Worm (Caenorhabditis elegans): ENCODE measurements around the gene srd-19.

srd-19 gene

ce11 chrV:13426764-13427163, 1.8 kb downstream of the srd-19 start, which contains the start of gene srd-18:
srd-18 (minus strand) TSS chrV:13426864.
- TF ChIP-seq nhr-120 (GFP tag; IDR thresholded peaks at IDR 0.05) (no peak), sdz-38 (tag; optimal IDR thresholded peaks at IDR 0.05) (no peak), madf-3 (GFP tag; IDR thresholded peaks at IDR 0.05) (no peak), hrde-1 (tag; optimal IDR thresholded peaks at IDR 0.05; ENCODE audit: borderline replicate concordance) (no peak), F37B4.10 (GFP tag; IDR thresholded peaks at IDR 0.05) (no peak), F57C9.4 (tag; optimal IDR thresholded peaks at IDR 0.05) (no peak), cebp-2 (GFP tag; IDR thresholded peaks at IDR 0.05) (no peak), him-1 (tag; optimal IDR thresholded peaks at IDR 0.05) (no peak), F10E7.11 (tag; optimal IDR thresholded peaks at IDR 0.05) (no peak), hsf-1 (GFP tag; IDR thresholded peaks at IDR 0.05) (no peak), efl-1 (GFP tag; optimal IDR thresholded peaks at IDR 0.05) (no peak), unc-130 (GFP tag; optimal IDR thresholded peaks at IDR 0.05) (no peak), rcor-1 (GFP tag; IDR thresholded peaks at IDR 0.05) (no peak)

DNA sequence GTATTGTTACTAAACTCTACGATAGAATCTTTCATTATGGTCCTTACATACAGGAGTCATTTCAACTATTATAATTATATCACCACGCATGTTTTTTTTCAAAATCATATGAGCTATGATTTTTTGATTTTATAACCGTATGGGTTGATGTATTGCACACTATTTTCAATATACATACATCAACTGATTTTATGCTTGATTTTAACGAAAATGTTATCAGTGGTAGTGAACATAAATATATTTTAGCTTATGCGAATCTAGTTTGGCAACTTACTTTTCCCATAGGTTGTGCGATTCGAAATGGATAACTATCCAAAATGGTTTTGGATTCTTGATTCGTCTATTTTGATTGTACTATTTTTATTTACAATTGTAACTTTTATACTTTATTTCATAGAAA, 5.0 kb downstream of the srd-19 start, which contains the start of gene srv-10:
Gene srv-10 (plus strand): TSS at position 301 of the 400 bp plus-strand sequence.
- TF ChIP-seq nfyb-1 (GFP tag; IDR thresholded peaks at IDR 0.05) (no peak), lsy-27 (tag; optimal IDR thresholded peaks at IDR 0.05; ENCODE audit: borderline replicate concordance, insufficient read depth) (no peak), unc-62 (GFP tag; optimal IDR thresholded peaks at IDR 0.05) (no peak), nhr-80 (tag; optimal IDR thresholded peaks at IDR 0.05) (no peak), lsl-1 (GFP tag; optimal IDR thresholded peaks at IDR 0.05) (no peak), rpc-1 (optimal IDR thresholded peaks at IDR 0.05) (no peak), rpc-1 (tag; optimal IDR thresholded peaks at IDR 0.05) (no peak), ceh-27 (GFP tag; optimal IDR thresholded peaks at IDR 0.05) (no peak), C06A6.2 (GFP tag; conservative IDR thresholded peaks at IDR 0.05) (no peak), hmg-1.2 (GFP tag; IDR thresholded peaks at IDR 0.05) (no peak), rec-8 (tag; optimal IDR thresholded peaks at IDR 0.05) (no peak)

ce11 chrV:13423045-13423444, 5.5 kb downstream of the srd-19 start, which contains the start of gene srv-9:
srv-9 (minus strand) TSS chrV:13423145.
- TF ChIP-seq ceh-40 (GFP tag; IDR thresholded peaks at IDR 0.05) (no peak), mcd-1 (GFP tag; IDR thresholded peaks at IDR 0.05) (no peak), sptf-2 (GFP tag; optimal IDR thresholded peaks at IDR 0.05) (no peak), cebp-2 (GFP tag; IDR thresholded peaks at IDR 0.05) (no peak), sdz-38 (tag; optimal IDR thresholded peaks at IDR 0.05) (no peak), nfyb-1 (GFP tag; IDR thresholded peaks at IDR 0.05) (no peak), B0336.3 (GFP tag; IDR thresholded peaks at IDR 0.05) (no peak), F39B2.1 (GFP tag; IDR thresholded peaks at IDR 0.05) (no peak), F57C9.4 (tag; optimal IDR thresholded peaks at IDR 0.05) (no peak), Y95B8A.8 (GFP tag; IDR thresholded peaks at IDR 0.05) (no peak), sea-2 (GFP tag; IDR thresholded peaks at IDR 0.05) (no peak)

ce11 chrV:13421697-13422096, 6.9 kb downstream of the srd-19 start:
- no peak for TF ChIP-seq ceh-100 (GFP tag; IDR thresholded peaks at IDR 0.05)
- TF ChIP-seq aptf-3 (GFP tag; IDR thresholded peaks at IDR 0.05) = no peak
- no peak for TF ChIP-seq ztf-28 (GFP tag; IDR thresholded peaks at IDR 0.05)
- peak; percentile 86 for TF ChIP-seq nhr-80 (tag; optimal IDR thresholded peaks at IDR 0.05)
- TF ChIP-seq nhr-120 (GFP tag; IDR thresholded peaks at IDR 0.05) = no peak

DNA sequence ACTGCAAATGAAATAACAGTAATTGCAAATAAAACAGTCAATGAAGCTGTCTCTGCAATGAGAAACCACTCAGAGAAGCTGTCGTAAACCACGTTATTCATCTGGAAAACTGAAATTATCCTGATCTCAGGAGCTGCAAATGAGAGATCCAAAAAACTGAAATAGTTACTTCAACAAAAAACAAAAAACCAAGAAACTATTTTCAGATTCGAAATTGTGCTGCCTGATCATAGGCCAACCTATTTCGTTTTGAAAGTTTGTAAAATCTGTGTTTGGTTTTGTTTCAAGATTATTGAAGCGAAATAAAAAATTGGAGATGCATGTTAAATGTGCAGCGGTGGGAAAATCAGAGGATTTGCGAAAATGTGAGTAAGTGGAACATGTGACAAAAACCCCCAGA, 7.9 kb downstream of the srd-19 start, which contains the start of gene srv-8:
Gene srv-8 (minus strand): TSS at position 101 of the 400 bp plus-strand sequence.
- TF ChIP-seq F49E8.2 (tag; optimal IDR thresholded peaks at IDR 0.05; ENCODE audit: insufficient read depth) = no peak
- TF ChIP-seq rpc-1 (optimal IDR thresholded peaks at IDR 0.05) = no peak
- TF ChIP-seq rpc-1 (tag; optimal IDR thresholded peaks at IDR 0.05) = no peak
- no peak for TF ChIP-seq nfya-2 (GFP tag; IDR thresholded peaks at IDR 0.05)
- no peak for TF ChIP-seq mcd-1 (GFP tag; IDR thresholded peaks at IDR 0.05)
- no peak for TF ChIP-seq atf-7 (tag; optimal IDR thresholded peaks at IDR 0.05)

Measured in whole organism, young adult.